Fruit fly (Drosophila melanogaster) Kc167 (cell line): ENCODE measurements around the gene CG12992.

Source experiments
- Myc ChIP-seq: fragments of >200 bp; optimal IDR thresholded peaks from 2 replicates; lab custom pipeline; 2017; ENCODE audit warnings: missing external identifiers
- Sin3A ChIP-seq: fragments of >200 bp; optimal IDR thresholded peaks from 2 replicates; lab custom pipeline; 2018; ENCODE audit warnings: missing external identifiers
- h ChIP-seq: fragments of >200 bp; optimal IDR thresholded peaks from 3 replicates; lab custom pipeline; 2018; ENCODE audit warnings: missing external identifiers
- insv ChIP-seq: fragments of >200 bp; optimal IDR thresholded peaks from 3 replicates; lab custom pipeline; 2018; ENCODE audit warnings: missing external identifiers
- psq ChIP-seq: fragments of >200 bp; optimal IDR thresholded peaks from 2 replicates; lab custom pipeline; 2017; ENCODE audit warnings: missing external identifiers
- ttk ChIP-seq: sonication (Bioruptor generic); optimal IDR thresholded peaks from 2 replicates; lab custom pipeline; 2017; ENCODE audit warnings: missing external identifiers

Gene CG12992

dm6 chrX:17588565-17588964 lies at the start of gene CG12992:
Gene CG12992, plus strand, starts transcription at chrX:17588865.
- TF ChIP-seq Myc (no peak), psq (no peak), Sin3A (lab: Kevin White, UChicago) (no peak), insv (lab: Kevin White, UChicago) (no peak), h (lab: Kevin White, UChicago) (no peak), ttk (lab: Kevin White, UChicago) (no peak)

- TF ChIP-seq ttk (lab: Kevin White, UChicago) (no peak), Myc (no peak), Sin3A (lab: Kevin White, UChicago) (no peak), h (lab: Kevin White, UChicago) (no peak), insv (lab: Kevin White, UChicago) (no peak), psq (no peak)
These were observed 45.9 kb upstream of the CG12992 start for dm6 chrX:17542729-17543128.

dm6 chrX:17543324-17543723 lies 45.3 kb upstream of the CG12992 start:
- TF ChIP-seq insv (lab: Kevin White, UChicago) (no peak), h (lab: Kevin White, UChicago) (no peak), ttk (lab: Kevin White, UChicago) (no peak), Myc (no peak), Sin3A (lab: Kevin White, UChicago) (no peak), psq (no peak)

dm6 chrX:17544409-17544808 lies 44.3 kb upstream of the CG12992 start:
- TF ChIP-seq insv (lab: Kevin White, UChicago) (no peak), Myc (no peak), Sin3A (lab: Kevin White, UChicago) (no peak)

dm6 chrX:17545580-17545979 lies 43.1 kb upstream of the CG12992 start:
- no peak for TF ChIP-seq Sin3A (lab: Kevin White, UChicago)
- TF ChIP-seq insv (lab: Kevin White, UChicago) = no peak
- no peak for TF ChIP-seq Myc
- no peak for TF ChIP-seq ttk (lab: Kevin White, UChicago)
- TF ChIP-seq psq = no peak
- TF ChIP-seq h (lab: Kevin White, UChicago) = no peak

dm6 chrX:17550307-17550706 lies 38.4 kb upstream of the CG12992 start:
- TF ChIP-seq h (lab: Kevin White, UChicago) = no peak
- no peak for TF ChIP-seq Sin3A (lab: Kevin White, UChicago)
- no peak for TF ChIP-seq insv (lab: Kevin White, UChicago)
- no peak for TF ChIP-seq Myc
- no peak for TF ChIP-seq psq
- TF ChIP-seq ttk (lab: Kevin White, UChicago) = no peak

- TF ChIP-seq psq = no peak
- TF ChIP-seq ttk (lab: Kevin White, UChicago) = no peak
- no peak for TF ChIP-seq h (lab: Kevin White, UChicago)
- no peak for TF ChIP-seq insv (lab: Kevin White, UChicago)
- no peak for TF ChIP-seq Sin3A (lab: Kevin White, UChicago)
- no peak for TF ChIP-seq Myc
These were observed 37.7 kb upstream of the CG12992 start for dm6 chrX:17550957-17551356.

- TF ChIP-seq Myc = no peak
- no peak for TF ChIP-seq ttk (lab: Kevin White, UChicago)
- no peak for TF ChIP-seq Sin3A (lab: Kevin White, UChicago)
- TF ChIP-seq insv (lab: Kevin White, UChicago) = no peak
- TF ChIP-seq h (lab: Kevin White, UChicago) = no peak
- no peak for TF ChIP-seq psq
These were observed 33.5 kb upstream of the CG12992 start for dm6 chrX:17555139-17555538.

- no peak for TF ChIP-seq ttk (lab: Kevin White, UChicago)
- no peak for TF ChIP-seq Sin3A (lab: Kevin White, UChicago)
- TF ChIP-seq insv (lab: Kevin White, UChicago) = no peak
- no peak for TF ChIP-seq Myc
- no peak for TF ChIP-seq h (lab: Kevin White, UChicago)
- TF ChIP-seq psq = no peak
These were observed 30.0 kb upstream of the CG12992 start for dm6 chrX:17558708-17559107.

dm6 chrX:17561130-17561942 lies 27.3 kb upstream of the CG12992 start, which contains the start of gene CG43658:
Gene CG43658, minus strand, starts transcription at chrX:17561180.
- TF ChIP-seq Myc (no peak), insv (lab: Kevin White, UChicago) (no peak), Sin3A (lab: Kevin White, UChicago) (no peak), psq (no peak), ttk (lab: Kevin White, UChicago) (no peak), h (lab: Kevin White, UChicago) (no peak)

dm6 chrX:17561943-17562313 lies 26.7 kb upstream of the CG12992 start:
- TF ChIP-seq Sin3A (lab: Kevin White, UChicago) (no peak), ttk (lab: Kevin White, UChicago) (no peak), insv (lab: Kevin White, UChicago) (no peak), Myc (no peak), psq (no peak), h (lab: Kevin White, UChicago) (no peak)

dm6 chrX:17562585-17562984 lies 26.1 kb upstream of the CG12992 start:
- TF ChIP-seq Myc (no peak), ttk (lab: Kevin White, UChicago) (no peak), h (lab: Kevin White, UChicago) (no peak), Sin3A (lab: Kevin White, UChicago) (no peak), psq (no peak), insv (lab: Kevin White, UChicago) (no peak)
